Worm (Caenorhabditis elegans): ENCODE measurements around the gene K02E11.4.

Gene K02E11.4

DNA sequence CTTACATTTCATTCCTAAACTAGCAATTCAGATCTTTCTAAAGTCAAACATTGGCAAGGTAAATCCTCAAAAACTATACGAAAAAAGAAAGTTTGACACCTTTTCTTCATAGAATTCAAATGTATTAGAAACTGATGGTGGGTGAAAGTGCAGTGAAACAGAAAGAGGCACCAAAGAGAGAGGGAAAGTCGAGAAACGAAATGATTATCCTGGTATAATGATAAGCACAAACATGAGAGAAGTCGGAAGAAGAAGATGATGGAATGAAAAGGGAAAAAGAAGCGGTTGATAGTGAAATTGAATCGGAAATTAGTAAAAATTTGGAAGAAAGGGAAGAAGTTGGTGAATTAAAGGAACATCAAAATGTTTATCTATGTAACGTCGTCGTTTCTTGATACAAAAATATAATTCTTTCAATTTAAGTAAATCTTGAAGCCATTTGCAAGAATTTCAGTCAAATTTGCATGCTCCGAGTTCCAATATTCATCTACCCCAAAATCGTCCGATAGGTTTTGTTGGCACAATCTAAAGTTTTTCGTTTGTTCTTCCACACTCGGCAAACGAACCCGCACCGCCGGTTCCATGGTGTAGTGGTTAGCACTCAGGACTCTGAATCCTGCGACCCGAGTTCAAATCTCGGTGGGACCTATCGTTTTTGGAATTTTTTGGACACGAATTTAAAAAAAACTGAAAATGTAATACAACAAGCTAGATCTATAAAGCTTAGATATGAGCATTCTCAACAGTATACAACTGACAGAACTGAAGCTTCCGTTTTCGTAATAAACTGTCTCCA is 16.9 kb downstream of the K02E11.4 start (continued):
- no peak for TF ChIP-seq ekl-4 (GFP tag; IDR thresholded peaks at IDR 0.05)
- TF ChIP-seq nhr-80 (tag; optimal IDR thresholded peaks at IDR 0.05), result no peak
- TF ChIP-seq cebp-2 (GFP tag; IDR thresholded peaks at IDR 0.05), result no peak
- 0 out of 2 replicates have a peak, but pooled peaks have one; percentile 37 for TF ChIP-seq ztf-25 (GFP tag; IDR thresholded peaks at IDR 0.05)
- no peak for TF ChIP-seq ztf-3 (GFP tag; optimal IDR thresholded peaks at IDR 0.05)
- TF ChIP-seq lin-54 (GFP tag; optimal IDR thresholded peaks at IDR 0.05), result no peak
- TF ChIP-seq madf-6 (GFP tag; IDR thresholded peaks at IDR 0.05), result peak; percentile 39; the same call in 1 of the 2 replicates
- TF ChIP-seq attf-6 (GFP tag; IDR thresholded peaks at IDR 0.05), result no peak
- TF ChIP-seq lin-40 (tag; optimal IDR thresholded peaks at IDR 0.05), result no peak
- TF ChIP-seq rpc-1 (optimal IDR thresholded peaks at IDR 0.05), result peak; percentile 55
- TF ChIP-seq rpc-1 (tag; optimal IDR thresholded peaks at IDR 0.05), result peak; percentile 80
- TF ChIP-seq F23B12.7 (tag; optimal IDR thresholded peaks at IDR 0.05; ENCODE audit: insufficient read depth), result peak; percentile 73
- no peak for TF ChIP-seq somi-1 (GFP tag; optimal IDR thresholded peaks at IDR 0.05)
- no peak for TF ChIP-seq K11D2.4 (GFP tag; IDR thresholded peaks at IDR 0.05)
- TF ChIP-seq die-1 (tag; optimal IDR thresholded peaks at IDR 0.05), result peak; percentile 37
- TF ChIP-seq lsy-27 (tag; optimal IDR thresholded peaks at IDR 0.05; ENCODE audit: borderline replicate concordance, insufficient read depth), result no peak
- no peak for TF ChIP-seq lin-35 (GFP tag; optimal IDR thresholded peaks at IDR 0.05)
- TF ChIP-seq hsf-1 (GFP tag; IDR thresholded peaks at IDR 0.05), result no peak
- TF ChIP-seq ceh-58 (GFP tag; IDR thresholded peaks at IDR 0.05), result no peak
- TF ChIP-seq hlh-26 (GFP tag; conservative IDR thresholded peaks at IDR 0.05), result no peak
- peak; percentile 1 for TF ChIP-seq chd-7 (tag; optimal IDR thresholded peaks at IDR 0.05)
- TF ChIP-seq egl-18 (GFP tag; IDR thresholded peaks at IDR 0.05), result no peak
- TF ChIP-seq xnd-1 (tag; optimal IDR thresholded peaks at IDR 0.05), result no peak
- TF ChIP-seq rcor-1 (GFP tag; IDR thresholded peaks at IDR 0.05), result no peak
- TF ChIP-seq him-1 (tag; optimal IDR thresholded peaks at IDR 0.05), result peak; percentile 4
- no peak for TF ChIP-seq pha-4 (tag; optimal IDR thresholded peaks at IDR 0.05)
- no peak for TF ChIP-seq fkh-3 (tag; optimal IDR thresholded peaks at IDR 0.05)
- TF ChIP-seq D2030.7 (GFP tag; IDR thresholded peaks at IDR 0.05), result peak; percentile 51; the same call in 1 of the 2 replicates
- TF ChIP-seq madf-10 (tag; optimal IDR thresholded peaks at IDR 0.05), result no peak
- no peak for TF ChIP-seq ceh-100 (GFP tag; IDR thresholded peaks at IDR 0.05)
- peak; percentile 49 for TF ChIP-seq snpc-1.1 (tag; optimal IDR thresholded peaks at IDR 0.05; ENCODE audit: insufficient read depth)

DNA sequence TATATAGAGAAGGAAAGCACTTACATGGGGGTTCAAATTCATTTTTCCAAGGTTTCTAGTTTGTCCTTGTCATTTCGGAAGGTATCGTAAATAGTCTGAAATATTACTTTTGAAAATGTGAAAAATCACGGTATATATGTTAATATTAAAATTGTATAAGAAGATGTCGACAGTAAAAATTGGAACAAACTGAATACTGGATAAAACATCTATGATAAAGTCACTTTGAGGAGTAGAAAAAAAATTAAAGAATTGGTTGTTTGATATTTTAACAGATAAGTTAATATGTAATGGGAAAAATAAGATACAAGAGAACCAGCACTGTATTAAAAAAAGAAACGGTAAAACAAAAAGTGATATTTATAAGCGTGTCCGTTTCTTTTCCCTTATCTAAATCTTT is 21.6 kb downstream of the K02E11.4 start, which contains the start of gene nep-21:
nep-21 (minus strand) TSS at position 101 of the 400 bp plus-strand sequence.
- no peak for TF ChIP-seq Y53G8AR.9 (GFP tag; conservative IDR thresholded peaks at IDR 0.05)

DNA sequence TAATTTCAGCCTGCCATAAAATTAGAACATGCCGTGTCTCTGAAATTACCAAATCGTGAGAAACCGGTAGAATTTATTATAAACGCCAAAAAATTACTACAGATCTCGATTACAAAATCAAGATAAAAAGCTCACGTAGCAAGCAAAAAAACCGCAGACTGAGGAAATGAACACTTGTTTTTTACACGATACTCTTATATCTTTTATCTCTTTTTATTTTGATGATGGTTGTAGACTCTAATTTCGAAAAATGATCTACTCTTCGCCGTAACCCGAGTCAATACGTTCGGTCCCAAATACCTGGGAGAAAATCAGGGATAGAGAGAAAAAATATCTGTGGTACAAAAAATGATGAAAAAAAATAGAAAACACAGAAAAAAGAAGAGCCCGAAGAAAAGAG is 24.8 kb downstream of the K02E11.4 start:
- TF ChIP-seq mes-4 (tag; optimal IDR thresholded peaks at IDR 0.05) (no peak), egrh-3 (GFP tag; IDR thresholded peaks at IDR 0.05) (no peak), dpff-1 (tag; optimal IDR thresholded peaks at IDR 0.05) (no peak), nhr-27 (tag; optimal IDR thresholded peaks at IDR 0.05) (no peak), snpc-1.1 (tag; optimal IDR thresholded peaks at IDR 0.05; ENCODE audit: insufficient read depth) (no peak), B0019.2 (GFP tag; conservative IDR thresholded peaks at IDR 0.05) (no peak), die-1 (tag; optimal IDR thresholded peaks at IDR 0.05) (no peak), F37B4.10 (GFP tag; IDR thresholded peaks at IDR 0.05) (no peak), C17E4.6 (GFP tag; IDR thresholded peaks at IDR 0.05) (no peak), zim-3 (tag; optimal IDR thresholded peaks at IDR 0.05) (no peak), xnd-1 (tag; optimal IDR thresholded peaks at IDR 0.05) (no peak), B0261.1 (tag; optimal IDR thresholded peaks at IDR 0.05) (no peak), F22D6.2 (tag; optimal IDR thresholded peaks at IDR 0.05) (no peak), pbrm-1 (GFP tag; IDR thresholded peaks at IDR 0.05) (no peak), dpl-1 (GFP tag; optimal IDR thresholded peaks at IDR 0.05) (no peak), T07F8.4 (tag; optimal IDR thresholded peaks at IDR 0.05) (no peak), lin-26 (GFP tag; IDR thresholded peaks at IDR 0.05) (no peak), hsf-1 (GFP tag; IDR thresholded peaks at IDR 0.05) (no peak), atf-7 (tag; optimal IDR thresholded peaks at IDR 0.05) (no peak)

Data from whole organism, young adult.